Worm (Caenorhabditis elegans) whole organism, early embryonic: ENCODE data around the gene slo-2.

Experiments
- B0310.2 ChIP-seq: sonication (generic microtip); optimal IDR thresholded peaks from 2 replicates; lab custom pipeline; 2016; ENCODE audit warnings: mild to moderate bottlenecking, missing genetic modification characterization, missing compliant biosample characterization
- F13C5.2 ChIP-seq: sonication (generic microtip); optimal IDR thresholded peaks from 2 replicates; lab custom pipeline; 2017; ENCODE audit warnings: mild to moderate bottlenecking, missing genetic modification characterization, inconsistent platforms, missing compliant biosample characterization
- aly-1 ChIP-seq: sonication (generic microtip); optimal IDR thresholded peaks from 2 replicates; lab custom pipeline; 2016; ENCODE audit warnings: missing genetic modification characterization, missing compliant biosample characterization
- ama-1 ChIP-seq: fragments of 150-350 bp; optimal IDR thresholded peaks from 2 replicates; lab custom pipeline; 2014
- ceh-13 ChIP-seq: fragments of 200-800 bp; sonication (Bioruptor generic); optimal IDR thresholded peaks from 2 replicates; lab custom pipeline; 2018; ENCODE audit warnings: mild to moderate bottlenecking, missing genetic modification characterization, missing compliant biosample characterization
- ceh-36 ChIP-seq: sonication (generic microtip); optimal IDR thresholded peaks from 2 replicates; lab custom pipeline; 2016; ENCODE audit warnings: missing genetic modification characterization, inconsistent platforms, missing compliant biosample characterization
- ets-7 ChIP-seq: sonication (generic microtip); optimal IDR thresholded peaks from 2 replicates; lab custom pipeline; 2016; ENCODE audit warnings: missing genotype, missing genetic modification characterization, missing compliant biosample characterization
- flt-1 ChIP-seq: fragments of 200-800 bp; sonication (Bioruptor generic); IDR thresholded peaks from 2 replicates; pipeline ENCODE4 v1.3.6; 2022; ENCODE audit warnings: missing genetic modification characterization, missing compliant biosample characterization
- hmbx-1 ChIP-seq: sonication (generic microtip); optimal IDR thresholded peaks from 2 replicates; lab custom pipeline; 2016; ENCODE audit warnings: mild to moderate bottlenecking, missing genetic modification characterization, missing compliant biosample characterization
- hmg-4 ChIP-seq: fragments of 200-800 bp; sonication (Bioruptor generic); optimal IDR thresholded peaks from 2 replicates; lab custom pipeline; 2018; ENCODE audit warnings: mild to moderate bottlenecking, missing genetic modification characterization, missing compliant biosample characterization
- hnd-1 ChIP-seq: sonication (generic microtip); optimal IDR thresholded peaks from 2 replicates; lab custom pipeline; 2016; ENCODE audit warnings: missing genetic modification characterization, missing compliant biosample characterization
- pes-1 ChIP-seq: fragments of 200-800 bp; sonication (Bioruptor generic); IDR thresholded peaks from 2 replicates; pipeline ENCODE4 v1.3.6; 2022; ENCODE audit warnings: missing genetic modification reagents, missing genetic modification characterization, missing compliant biosample characterization
- scrt-1 ChIP-seq: fragments of 200-800 bp; sonication (Bioruptor generic); IDR thresholded peaks from 2 replicates; pipeline ENCODE4 v1.3.6; 2022; ENCODE audit warnings: missing genetic modification characterization, missing compliant biosample characterization
- sea-1 ChIP-seq: fragments of 200-800 bp; sonication (Bioruptor generic); conservative IDR thresholded peaks from 2 replicates; pipeline ENCODE4 v1.3.6; 2022; ENCODE audit warnings: missing genetic modification characterization, missing compliant biosample characterization
- tbx-11 ChIP-seq: fragments of 200-800 bp; sonication (Bioruptor generic); IDR thresholded peaks from 2 replicates; pipeline ENCODE4 v1.3.6; 2022; ENCODE audit warnings: missing genetic modification characterization, missing compliant biosample characterization
- tbx-37 ChIP-seq: fragments of 200-800 bp; sonication (Bioruptor generic); conservative IDR thresholded peaks from 2 replicates; pipeline ENCODE4 v1.3.6; 2022; ENCODE audit warnings: missing genetic modification reagents, missing genetic modification characterization, missing compliant biosample characterization
- tra-4 ChIP-seq: sonication (generic microtip); optimal IDR thresholded peaks from 2 replicates; lab custom pipeline; 2017; ENCODE audit warnings: missing genetic modification characterization, missing compliant biosample characterization

Gene slo-2

DNA sequence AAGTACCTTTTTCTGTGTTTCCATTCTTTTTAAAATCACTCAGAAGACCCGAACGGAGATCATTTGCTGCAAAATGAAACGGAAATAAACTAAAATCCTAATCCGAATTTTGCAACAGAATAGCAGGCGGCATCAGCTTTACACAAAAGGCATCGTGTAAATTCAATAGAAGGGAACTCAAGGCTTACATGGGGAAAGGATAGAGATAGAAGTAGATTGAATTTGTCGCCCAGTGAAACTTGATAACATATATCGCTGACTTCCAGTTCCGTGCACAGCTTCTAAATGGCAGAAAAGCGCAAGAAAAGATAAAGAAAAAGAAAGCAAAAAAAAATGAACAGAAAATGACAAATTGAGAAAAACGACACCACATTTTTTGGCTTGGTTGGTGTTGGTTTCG lies at the start of gene slo-2:
slo-2 (minus strand) TSS at position 24 of the 400 bp plus-strand sequence.
- TF ChIP-seq ceh-13 (GFP tag; lab: Kevin White, UChicago) (no peak), flt-1 (GFP tag; lab: Robert Waterston, UW) (no peak), hmbx-1 (tag; lab: Kevin White, UChicago) (no peak), tbx-37 (GFP tag; lab: Robert Waterston, UW) (no peak)

DNA sequence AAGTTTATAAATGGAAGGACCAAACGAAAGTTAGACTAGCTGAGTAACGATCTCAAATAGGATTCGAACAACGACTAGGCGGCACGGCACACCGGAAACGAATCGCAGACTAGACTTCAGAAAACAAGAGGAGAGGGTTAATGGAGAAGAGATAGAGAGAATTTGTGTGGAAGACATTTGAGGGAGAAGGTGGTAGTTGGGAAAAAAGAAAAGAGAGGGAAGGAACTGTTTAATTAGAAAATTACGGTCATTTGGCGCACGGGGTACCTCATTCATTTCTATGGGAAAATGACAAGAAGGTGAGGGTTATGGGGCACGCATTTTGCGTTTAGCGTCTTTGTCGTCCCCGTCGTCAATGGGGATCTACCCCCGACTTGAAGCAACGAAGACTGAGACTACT lies 48.5 kb upstream of the slo-2 start, which contains the start of gene F48C5.2:
F48C5.2 (minus strand) TSS at position 101 of the 400 bp plus-strand sequence.
- TF ChIP-seq flt-1 (GFP tag; lab: Robert Waterston, UW) (no peak), ceh-36 (no peak), ets-7 (tag; lab: Kevin White, UChicago) (no peak), hmbx-1 (tag; lab: Kevin White, UChicago) (no peak), scrt-1 (GFP tag; lab: Robert Waterston, UW) (no peak), ama-1 (lab: Kevin White, UChicago) (no peak), pes-1 (GFP tag; lab: Robert Waterston, UW) (no peak), B0310.2 (tag; lab: Kevin White, UChicago) (no peak), F13C5.2 (tag; lab: Kevin White, UChicago) (no peak), sea-1 (GFP tag; lab: Robert Waterston, UW) (no peak), hmg-4 (GFP tag; lab: Kevin White, UChicago) (no peak), tbx-11 (GFP tag; lab: Robert Waterston, UW) (no peak), hnd-1 (tag; lab: Kevin White, UChicago) (no peak), aly-1 (no peak), tra-4 (tag; lab: Kevin White, UChicago) (no peak), tbx-37 (GFP tag; lab: Robert Waterston, UW) (no peak), ceh-13 (GFP tag; lab: Kevin White, UChicago) (no peak)

DNA sequence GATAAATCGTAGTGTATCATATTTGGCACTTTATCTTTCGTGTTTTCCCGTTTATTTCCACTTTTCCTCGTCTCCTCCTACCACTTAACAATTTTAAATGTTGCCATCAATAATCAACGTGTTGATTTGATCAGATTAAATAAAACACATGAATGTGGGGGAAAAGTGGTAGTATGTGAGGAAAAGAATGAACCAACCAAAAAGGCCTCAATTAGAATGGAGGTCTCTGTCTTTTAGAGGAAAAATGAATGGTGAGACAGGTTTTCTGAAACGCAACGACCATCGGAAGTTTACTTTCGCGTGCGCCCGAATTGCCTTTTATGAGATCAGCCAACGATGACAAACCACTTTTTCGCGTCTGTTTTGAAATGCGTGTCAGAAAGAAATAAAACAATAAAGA lies 46.6 kb upstream of the slo-2 start:
- TF ChIP-seq ceh-13 (GFP tag; lab: Kevin White, UChicago) (no peak), scrt-1 (GFP tag; lab: Robert Waterston, UW) (no peak), ceh-36 (no peak), F13C5.2 (tag; lab: Kevin White, UChicago) (no peak), hmbx-1 (tag; lab: Kevin White, UChicago) (no peak), ama-1 (lab: Kevin White, UChicago) (no peak), tbx-37 (GFP tag; lab: Robert Waterston, UW) (no peak), aly-1 (no peak), ets-7 (tag; lab: Kevin White, UChicago) (no peak), tra-4 (tag; lab: Kevin White, UChicago) (no peak)

DNA sequence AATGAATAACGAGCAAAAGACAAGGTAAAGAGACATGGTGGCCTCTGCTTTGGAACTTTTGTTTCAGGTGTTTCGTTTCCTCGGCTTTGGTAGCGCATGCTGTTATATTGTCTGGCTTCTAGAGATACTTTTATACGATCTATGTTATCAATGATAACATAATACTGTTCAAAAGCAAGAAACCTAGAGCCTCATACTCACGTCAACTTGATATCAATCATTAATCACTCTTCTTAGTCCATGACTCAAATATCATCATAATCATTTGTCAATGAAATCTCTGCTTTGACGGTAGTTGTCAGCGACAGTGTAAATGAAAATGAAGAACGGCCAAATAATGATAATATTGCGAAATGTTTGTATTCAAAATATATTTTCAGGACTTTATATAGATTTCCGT lies 44.5 kb upstream of the slo-2 start:
- no peak for TF ChIP-seq sea-1 (GFP tag; lab: Robert Waterston, UW)
- TF ChIP-seq ets-7 (tag; lab: Kevin White, UChicago) = no peak
- no peak for TF ChIP-seq scrt-1 (GFP tag; lab: Robert Waterston, UW)
- no peak for TF ChIP-seq B0310.2 (tag; lab: Kevin White, UChicago)
- TF ChIP-seq ama-1 (lab: Kevin White, UChicago) = no peak
- TF ChIP-seq pes-1 (GFP tag; lab: Robert Waterston, UW) = no peak
- TF ChIP-seq aly-1 = no peak
- TF ChIP-seq tbx-11 (GFP tag; lab: Robert Waterston, UW) = no peak
- TF ChIP-seq ceh-36 = no peak
- no peak for TF ChIP-seq hmg-4 (GFP tag; lab: Kevin White, UChicago)
- no peak for TF ChIP-seq hmbx-1 (tag; lab: Kevin White, UChicago)
- no peak for TF ChIP-seq hnd-1 (tag; lab: Kevin White, UChicago)
- no peak for TF ChIP-seq flt-1 (GFP tag; lab: Robert Waterston, UW)
- TF ChIP-seq tra-4 (tag; lab: Kevin White, UChicago) = no peak
- no peak for TF ChIP-seq tbx-37 (GFP tag; lab: Robert Waterston, UW)
- no peak for TF ChIP-seq F13C5.2 (tag; lab: Kevin White, UChicago)
- TF ChIP-seq ceh-13 (GFP tag; lab: Kevin White, UChicago) = no peak

DNA sequence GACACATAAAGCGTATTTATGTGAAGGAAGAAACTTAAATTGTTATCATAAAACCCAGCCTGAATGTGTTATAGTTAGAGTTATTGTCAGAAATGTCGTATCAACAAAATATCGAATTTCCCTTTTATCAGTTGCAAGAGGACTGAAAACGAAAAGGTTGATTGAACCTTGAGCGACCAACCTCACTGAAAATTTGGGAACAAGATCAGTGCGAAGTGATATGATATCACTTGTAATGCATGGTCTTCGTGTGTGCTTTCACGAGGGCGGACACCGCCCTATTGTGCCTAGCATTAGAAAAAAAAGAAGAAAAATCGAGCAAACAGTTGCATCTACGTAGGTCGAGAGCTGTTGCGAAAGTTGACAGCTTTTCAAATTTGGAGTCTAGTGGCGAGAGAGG lies 42.0 kb upstream of the slo-2 start:
- TF ChIP-seq F13C5.2 (tag; lab: Kevin White, UChicago) (no peak), hmg-4 (GFP tag; lab: Kevin White, UChicago) (no peak), aly-1 (no peak), scrt-1 (GFP tag; lab: Robert Waterston, UW) (no peak), tbx-37 (GFP tag; lab: Robert Waterston, UW) (no peak)

DNA sequence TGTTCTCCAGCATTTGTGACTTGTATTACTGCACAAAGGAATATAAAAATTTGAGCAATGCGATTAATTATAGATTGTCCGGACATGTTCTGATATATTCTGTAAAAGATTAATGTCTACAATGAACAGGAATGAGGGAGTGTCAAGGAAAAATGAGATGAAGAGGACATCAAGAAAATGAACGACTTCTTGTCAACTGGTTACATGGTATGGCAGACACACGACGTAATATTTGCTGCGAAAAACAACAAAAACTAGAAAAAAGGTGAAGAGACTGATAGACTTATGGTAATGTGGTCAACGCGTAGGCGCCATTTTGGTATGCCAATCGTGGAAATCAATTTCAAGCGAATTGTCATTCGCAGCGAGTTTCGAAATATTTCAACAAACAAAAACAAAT lies 40.8 kb upstream of the slo-2 start, which contains the start of gene igeg-2:
igeg-2 (minus strand) TSS at position 101 of the 400 bp plus-strand sequence.
- no peak for TF ChIP-seq hnd-1 (tag; lab: Kevin White, UChicago)
- no peak for TF ChIP-seq F13C5.2 (tag; lab: Kevin White, UChicago)
- no peak for TF ChIP-seq tbx-11 (GFP tag; lab: Robert Waterston, UW)
- no peak for TF ChIP-seq hmbx-1 (tag; lab: Kevin White, UChicago)
- TF ChIP-seq flt-1 (GFP tag; lab: Robert Waterston, UW) = no peak
- no peak for TF ChIP-seq pes-1 (GFP tag; lab: Robert Waterston, UW)
- no peak for TF ChIP-seq scrt-1 (GFP tag; lab: Robert Waterston, UW)
- TF ChIP-seq hmg-4 (GFP tag; lab: Kevin White, UChicago) = no peak
- TF ChIP-seq aly-1 = no peak
- no peak for TF ChIP-seq ceh-36
- TF ChIP-seq sea-1 (GFP tag; lab: Robert Waterston, UW) = no peak
- TF ChIP-seq ets-7 (tag; lab: Kevin White, UChicago) = no peak
- TF ChIP-seq tra-4 (tag; lab: Kevin White, UChicago) = no peak

DNA sequence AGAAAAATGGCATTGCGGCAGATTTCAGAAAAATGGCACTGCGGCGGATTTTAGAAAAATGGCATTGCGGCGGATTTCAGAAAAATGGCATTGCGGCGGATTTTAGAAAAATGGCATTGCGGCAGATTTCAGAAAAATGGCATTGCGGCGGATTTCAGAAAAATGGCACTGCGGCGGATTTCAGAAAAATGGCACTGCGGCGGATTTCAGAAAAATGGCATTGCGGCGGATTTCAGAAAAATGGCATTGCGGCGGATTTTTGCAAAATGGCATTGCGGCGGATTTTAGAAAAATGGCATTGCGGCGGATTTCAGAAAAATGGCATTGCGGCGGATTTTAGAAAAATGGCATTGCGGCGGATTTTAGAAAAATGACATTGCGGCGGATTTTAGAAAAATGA lies 37.6 kb upstream of the slo-2 start:
- peak; percentile 38; the same call in 1 of the 2 replicates for TF ChIP-seq flt-1 (GFP tag; lab: Robert Waterston, UW)
